Fruit fly (Drosophila melanogaster): ENCODE data around the gene t-Grip84.

DNA sequence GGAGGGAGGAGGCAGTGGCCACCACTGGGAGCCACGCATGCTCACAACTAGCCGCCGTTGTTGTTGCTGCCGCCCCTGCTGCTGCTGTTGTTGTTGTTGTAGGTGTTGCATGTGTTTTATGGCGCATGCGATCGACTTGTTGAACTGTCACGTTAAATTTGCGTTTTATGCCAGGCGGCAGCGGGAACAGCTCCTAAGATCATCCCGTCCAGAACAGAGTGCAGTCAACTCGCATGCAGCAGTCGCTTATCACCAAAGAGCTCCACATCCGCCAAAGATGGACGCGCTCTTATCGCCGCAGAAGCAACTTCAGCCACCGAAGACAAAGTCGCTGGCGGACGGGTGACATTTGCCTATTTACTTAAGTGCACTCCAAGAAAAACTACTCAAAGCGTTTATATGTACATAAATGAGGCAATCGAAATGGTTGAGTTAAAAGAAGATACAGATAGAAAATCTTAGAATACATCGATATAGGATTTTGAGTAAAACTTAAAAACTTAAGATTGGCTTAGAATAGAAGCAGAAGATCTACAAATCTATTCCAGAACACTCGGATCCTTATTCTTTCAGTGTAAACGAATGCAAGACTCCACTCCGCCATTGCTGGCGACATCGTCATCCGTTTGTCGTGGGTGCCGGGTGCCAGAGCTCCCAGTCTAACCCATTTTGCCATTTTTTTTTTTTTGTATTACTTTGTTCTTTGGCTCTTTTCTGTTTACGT, 41.9 kb upstream of the t-Grip84 start:
- no peak for TF ChIP-seq CTCF (optimal IDR thresholded peaks at IDR 0.05)
- TF ChIP-seq CG8478 (optimal IDR thresholded peaks at IDR 0.05): no peak
